Worm (Caenorhabditis elegans) whole organism, late embryonic: ENCODE results near the gene col-43.

ENCODE experiments used
- T23F11.4 ChIP-seq: fragments of 200-800 bp; sonication (Bioruptor generic); optimal IDR thresholded peaks from 2 replicates; lab custom pipeline; 2018; ENCODE audit warnings: mild to moderate bottlenecking, missing genetic modification characterization, missing compliant biosample characterization
- ceh-30 ChIP-seq: fragments of 150-350 bp; optimal IDR thresholded peaks from 2 replicates; lab custom pipeline; 2014; ENCODE audit warnings: missing biosample characterization, missing genetic modification characterization
- dmd-4 ChIP-seq: sonication (generic microtip); optimal IDR thresholded peaks from 2 replicates; lab custom pipeline; 2016; ENCODE audit warnings: borderline replicate concordance, missing genetic modification characterization, missing compliant biosample characterization
- elt-4 ChIP-seq: sonication (generic microtip); optimal IDR thresholded peaks from 2 replicates; lab custom pipeline; 2016; ENCODE audit warnings: missing genetic modification characterization, missing compliant biosample characterization
- hlh-13 ChIP-seq: fragments of 200-800 bp; sonication (Bioruptor generic); optimal IDR thresholded peaks from 2 replicates; lab custom pipeline; 2018; ENCODE audit warnings: mild to moderate bottlenecking, missing genetic modification characterization, missing compliant biosample characterization
- hlh-6 ChIP-seq: sonication (generic microtip); optimal IDR thresholded peaks from 2 replicates; lab custom pipeline; 2016; ENCODE audit warnings: missing genotype, missing genetic modification characterization, missing compliant biosample characterization
- madf-2 ChIP-seq: sonication (generic microtip); optimal IDR thresholded peaks from 2 replicates; lab custom pipeline; 2017; ENCODE audit warnings: missing genetic modification characterization, missing compliant biosample characterization
- nhr-11 ChIP-seq: fragments of 150-350 bp; optimal IDR thresholded peaks from 2 replicates; lab custom pipeline; 2014; ENCODE audit warnings: missing biosample characterization, missing genetic modification characterization
- pros-1 ChIP-seq: fragments of 150-350 bp; optimal IDR thresholded peaks from 2 replicates; lab custom pipeline; 2014; ENCODE audit warnings: missing biosample characterization, missing genetic modification reagents, missing genetic modification characterization
- tbx-2 ChIP-seq: sonication (generic microtip); optimal IDR thresholded peaks from 2 replicates; lab custom pipeline; 2016; ENCODE audit warnings: missing genetic modification characterization, missing compliant biosample characterization

ce11 chrV:8013901-8014388 lies 36.8 kb downstream of the col-43 start, which contains the start of gene Y97E10AR.6:
- TF ChIP-seq madf-2 = no peak
- TF ChIP-seq elt-4 (tag; lab: Kevin White, UChicago) = no peak
- no peak for TF ChIP-seq tbx-2 (tag; lab: Kevin White, UChicago)
- no peak for TF ChIP-seq T23F11.4 (GFP tag; lab: Kevin White, UChicago)
- no peak for TF ChIP-seq pros-1 (tag; lab: Kevin White, UChicago)
- TF ChIP-seq nhr-11 (tag; lab: Kevin White, UChicago) = no peak
- TF ChIP-seq hlh-13 (GFP tag; lab: Kevin White, UChicago) = no peak
- no peak for TF ChIP-seq dmd-4 (tag; lab: Kevin White, UChicago)
- no peak for TF ChIP-seq hlh-6 (tag; lab: Kevin White, UChicago)
- TF ChIP-seq ceh-30 = no peak
